Comparison of ENCODE assay signal across 1 fruit fly cellular context in genomic region chrX:14627080-14627796, dm6.
TF ChIP-seq lines count a peak whose summit lies in the region.

No protein-coding gene starts in this region.

TF ChIP-seq in whole organism, embryonic, 481 proteins besides CTCF, POLR2A, EP300 and RAD21 (continued from another document and continues in another):
- peak; percentile 25 for TF ChIP-seq Hand (GFP tag; optimal IDR thresholded peaks at IDR 0.05; lab: Kevin White, UChicago)
- TF ChIP-seq hbn (GFP tag; IDR thresholded peaks at IDR 0.05; lab: Robert Waterston, UW; ENCODE audit: partially characterized antibody), result no peak
- peak; percentile 85 for TF ChIP-seq CG4820 (GFP tag; optimal IDR thresholded peaks at IDR 0.05; lab: Kevin White, UChicago)
- no peak; the same call in 1 of the 2 replicates for TF ChIP-seq Adf1 (GFP tag; IDR thresholded peaks at IDR 0.05; lab: Robert Waterston, UW)
- TF ChIP-seq dysf (GFP tag; IDR thresholded peaks at IDR 0.05; lab: Robert Waterston, UW), result peak; percentile 77
- TF ChIP-seq CG16815 (GFP tag; optimal IDR thresholded peaks at IDR 0.05; lab: Kevin White, UChicago), result peak; percentile 82
- TF ChIP-seq fu2 (GFP tag; optimal IDR thresholded peaks at IDR 0.05; lab: Kevin White, UChicago), result peak; percentile 2
- TF ChIP-seq CG30020 (tag; optimal IDR thresholded peaks at IDR 0.05; lab: Kevin White, UChicago), result peak; percentile 56
- peak; percentile 50 for TF ChIP-seq Hmr (GFP tag; optimal IDR thresholded peaks at IDR 0.05; lab: Kevin White, UChicago)
- peak; percentile 27 for TF ChIP-seq mam (GFP tag; optimal IDR thresholded peaks at IDR 0.05; lab: Kevin White, UChicago)
- peak; percentile 86 for TF ChIP-seq CG33557 (GFP tag; optimal IDR thresholded peaks at IDR 0.05; lab: Kevin White, UChicago)
- TF ChIP-seq CG33213 (GFP tag; optimal IDR thresholded peaks at IDR 0.05; lab: Kevin White, UChicago), result no peak
- TF ChIP-seq Nf-YC (tag; optimal IDR thresholded peaks at IDR 0.05; lab: Kevin White, UChicago), result peak; percentile 55
- TF ChIP-seq CG2129 (GFP tag; IDR thresholded peaks at IDR 0.05; lab: Robert Waterston, UW; ENCODE audit: partially characterized antibody), result no peak
- peak; percentile 87 for TF ChIP-seq D19A (tag; optimal IDR thresholded peaks at IDR 0.05; lab: Kevin White, UChicago)
- TF ChIP-seq gro (GFP tag; optimal IDR thresholded peaks at IDR 0.05; lab: Kevin White, UChicago), result no peak
- TF ChIP-seq CG31388 (GFP tag; optimal IDR thresholded peaks at IDR 0.05; lab: Kevin White, UChicago), result peak; percentile 47
- peak; percentile 75 for TF ChIP-seq Ada2b (GFP tag; IDR thresholded peaks at IDR 0.05; lab: Robert Waterston, UW)
- TF ChIP-seq nerfin-2 (GFP tag; IDR thresholded peaks at IDR 0.05; lab: Robert Waterston, UW; ENCODE audit: partially characterized antibody), result no peak
- TF ChIP-seq fd96Cb (tag; optimal IDR thresholded peaks at IDR 0.05; lab: Kevin White, UChicago), result peak; percentile 91
- TF ChIP-seq h (optimal IDR thresholded peaks at IDR 0.05; lab: Kevin White, UChicago), result no peak
- TF ChIP-seq tll (GFP tag; optimal IDR thresholded peaks at IDR 0.05; lab: Kevin White, UChicago), result peak in 1 of 2 experiments; percentile 82
- no peak for TF ChIP-seq CG9876 (GFP tag; optimal IDR thresholded peaks at IDR 0.05; lab: Kevin White, UChicago)
- peak; percentile 59 for TF ChIP-seq peb (GFP tag; IDR thresholded peaks at IDR 0.05; lab: Robert Waterston, UW)
- TF ChIP-seq wdn (GFP tag; IDR thresholded peaks at IDR 0.05; lab: Robert Waterston, UW), result peak; percentile 29; the same call in 1 of the 2 replicates
- TF ChIP-seq NK7.1 (GFP tag; optimal IDR thresholded peaks at IDR 0.05; lab: Kevin White, UChicago), result no peak
- peak; percentile 62; the same call in 1 of the 2 replicates for TF ChIP-seq sens-2 (GFP tag; IDR thresholded peaks at IDR 0.05; lab: Robert Waterston, UW)
- peak; percentile 40 for TF ChIP-seq cwo (GFP tag; optimal IDR thresholded peaks at IDR 0.05; lab: Kevin White, UChicago)
- no peak for TF ChIP-seq Kr (GFP tag; optimal IDR thresholded peaks at IDR 0.05; lab: Kevin White, UChicago)
- TF ChIP-seq ATbp (GFP tag; optimal IDR thresholded peaks at IDR 0.05; lab: Kevin White, UChicago), result peak; percentile 84
- peak; percentile 87 for TF ChIP-seq gcm (GFP tag; optimal IDR thresholded peaks at IDR 0.05; lab: Kevin White, UChicago)
- TF ChIP-seq slbo (GFP tag; IDR thresholded peaks at IDR 0.05; lab: Robert Waterston, UW), result peak; percentile 43
- no peak for TF ChIP-seq Dll (GFP tag; IDR thresholded peaks at IDR 0.05; lab: Robert Waterston, UW; ENCODE audit: partially characterized antibody)
- TF ChIP-seq fd3F (GFP tag; optimal IDR thresholded peaks at IDR 0.05; lab: Kevin White, UChicago), result no peak
- peak; percentile 79 for TF ChIP-seq HLH3B (GFP tag; IDR thresholded peaks at IDR 0.05; lab: Robert Waterston, UW)
- peak; percentile 71 for TF ChIP-seq CG8359 (GFP tag; optimal IDR thresholded peaks at IDR 0.05; lab: Kevin White, UChicago; ENCODE audit: borderline replicate concordance)
- TF ChIP-seq CG34376 (GFP tag; optimal IDR thresholded peaks at IDR 0.05; lab: Kevin White, UChicago), result no peak
- peak; percentile 88 for TF ChIP-seq CG7556 (GFP tag; optimal IDR thresholded peaks at IDR 0.05; lab: Kevin White, UChicago)
- peak; percentile 81 for TF ChIP-seq bcd (GFP tag; optimal IDR thresholded peaks at IDR 0.05; lab: Kevin White, UChicago)
- TF ChIP-seq ci (GFP tag; IDR thresholded peaks at IDR 0.05; lab: Robert Waterston, UW), result peak; percentile 84
- peak; percentile 23 for TF ChIP-seq CrebB (tag; optimal IDR thresholded peaks at IDR 0.05; lab: Kevin White, UChicago)
- TF ChIP-seq CG4617 (GFP tag; optimal IDR thresholded peaks at IDR 0.05; lab: Kevin White, UChicago; ENCODE audit: borderline replicate concordance), result peak; percentile 32
- peak; percentile 90 for TF ChIP-seq Spps (tag; optimal IDR thresholded peaks at IDR 0.05; lab: Kevin White, UChicago)
- peak; percentile 93 for TF ChIP-seq nmo (GFP tag; optimal IDR thresholded peaks at IDR 0.05; lab: Kevin White, UChicago)
- no peak for TF ChIP-seq CG14860 (GFP tag; IDR thresholded peaks at IDR 0.05; lab: Robert Waterston, UW; ENCODE audit: partially characterized antibody)
- TF ChIP-seq Scr (GFP tag; IDR thresholded peaks at IDR 0.05; lab: Robert Waterston, UW; ENCODE audit: partially characterized antibody), result no peak
- peak; percentile 22 for TF ChIP-seq en (GFP tag; optimal IDR thresholded peaks at IDR 0.05; lab: Kevin White, UChicago)
- peak; percentile 1 for TF ChIP-seq gcm2 (GFP tag; optimal IDR thresholded peaks at IDR 0.05; lab: Kevin White, UChicago)
- TF ChIP-seq so (GFP tag; IDR thresholded peaks at IDR 0.05; lab: Robert Waterston, UW), result peak; percentile 78; the same call in 1 of the 3 replicates
- TF ChIP-seq inv (GFP tag; IDR thresholded peaks at IDR 0.05; lab: Robert Waterston, UW; ENCODE audit: partially characterized antibody), result no peak
- peak; percentile 41 for TF ChIP-seq Vsx1 (GFP tag; optimal IDR thresholded peaks at IDR 0.05; lab: Kevin White, UChicago)
- no peak; the same call in 1 of the 2 replicates for TF ChIP-seq CG17612 (GFP tag; IDR thresholded peaks at IDR 0.05; lab: Robert Waterston, UW)
- peak; percentile 76 for TF ChIP-seq ap (GFP tag; IDR thresholded peaks at IDR 0.05; lab: Robert Waterston, UW)
- peak; percentile 79 for TF ChIP-seq Max (GFP tag; optimal IDR thresholded peaks at IDR 0.05; lab: Kevin White, UChicago)
- peak; percentile 86 for TF ChIP-seq CG2678 (tag; optimal IDR thresholded peaks at IDR 0.05; lab: Kevin White, UChicago)
- TF ChIP-seq CG8944 (GFP tag; optimal IDR thresholded peaks at IDR 0.05; lab: Kevin White, UChicago), result peak; percentile 24
- TF ChIP-seq CG8089 (GFP tag; optimal IDR thresholded peaks at IDR 0.05; lab: Kevin White, UChicago), result peak; percentile 29
- peak; percentile 79 for TF ChIP-seq CG4360 (GFP tag; IDR thresholded peaks at IDR 0.05; lab: Robert Waterston, UW)
- TF ChIP-seq CG10565 (GFP tag; optimal IDR thresholded peaks at IDR 0.05; lab: Kevin White, UChicago), result peak; percentile 36
- TF ChIP-seq croc (GFP tag; conservative IDR thresholded peaks at IDR 0.05; lab: Robert Waterston, UW), result peak; percentile 89
- peak; percentile 42; the same call in 1 of the 2 replicates for TF ChIP-seq ro (GFP tag; IDR thresholded peaks at IDR 0.05; lab: Robert Waterston, UW)
- TF ChIP-seq CG14441 (GFP tag; IDR thresholded peaks at IDR 0.05; lab: Robert Waterston, UW), result peak; percentile 46; the same call in 1 of the 2 replicates
- peak; percentile 79 for TF ChIP-seq HLHmδ (GFP tag; optimal IDR thresholded peaks at IDR 0.05; lab: Kevin White, UChicago)
- no peak for TF ChIP-seq p53 (GFP tag; optimal IDR thresholded peaks at IDR 0.05; lab: Kevin White, UChicago)
- TF ChIP-seq tap (tag; optimal IDR thresholded peaks at IDR 0.05; lab: Kevin White, UChicago), result peak; percentile 83
- peak; percentile 75 for TF ChIP-seq twi (tag; optimal IDR thresholded peaks at IDR 0.05; lab: Kevin White, UChicago)
- TF ChIP-seq CG18476 (GFP tag; optimal IDR thresholded peaks at IDR 0.05; lab: Kevin White, UChicago), result peak; percentile 80
- TF ChIP-seq HHEX (GFP tag; optimal IDR thresholded peaks at IDR 0.05; lab: Kevin White, UChicago), result peak; percentile 36
- TF ChIP-seq tna (GFP tag; IDR thresholded peaks at IDR 0.05; lab: Robert Waterston, UW; ENCODE audit: partially characterized antibody), result no peak
- no peak for TF ChIP-seq Drgx (GFP tag; IDR thresholded peaks at IDR 0.05; lab: Robert Waterston, UW)
- TF ChIP-seq Atf-2 (GFP tag; optimal IDR thresholded peaks at IDR 0.05; lab: Kevin White, UChicago), result peak; percentile 62
- TF ChIP-seq cato (GFP tag; optimal IDR thresholded peaks at IDR 0.05; lab: Kevin White, UChicago; ENCODE audit: borderline replicate concordance), result peak; percentile 10
- peak; percentile 62 for TF ChIP-seq Deaf1 (tag; optimal IDR thresholded peaks at IDR 0.05; lab: Kevin White, UChicago)
- peak; percentile 39 for TF ChIP-seq CG17802 (tag; optimal IDR thresholded peaks at IDR 0.05; lab: Kevin White, UChicago)
- no peak for TF ChIP-seq prd (optimal IDR thresholded peaks at IDR 0.05; lab: Kevin White, UChicago)
- TF ChIP-seq prd (GFP tag; IDR thresholded peaks at IDR 0.05; lab: Robert Waterston, UW), result peak; percentile 90
- TF ChIP-seq disco-r (GFP tag; optimal IDR thresholded peaks at IDR 0.05; lab: Kevin White, UChicago), result no peak
- peak; percentile 81 for TF ChIP-seq kni (GFP tag; optimal IDR thresholded peaks at IDR 0.05; lab: Kevin White, UChicago)
- TF ChIP-seq schlank (tag; optimal IDR thresholded peaks at IDR 0.05; lab: Kevin White, UChicago), result no peak
- TF ChIP-seq CG4328 (GFP tag; optimal IDR thresholded peaks at IDR 0.05; lab: Kevin White, UChicago), result peak; percentile 63
- TF ChIP-seq fd64A (GFP tag; optimal IDR thresholded peaks at IDR 0.05; lab: Kevin White, UChicago), result peak; percentile 37
- TF ChIP-seq Gsc (GFP tag; IDR thresholded peaks at IDR 0.05; lab: Robert Waterston, UW), result peak; percentile 71
- peak; percentile 77 for TF ChIP-seq CG6254 (GFP tag; optimal IDR thresholded peaks at IDR 0.05; lab: Kevin White, UChicago)
- peak; percentile 54 for TF ChIP-seq Rx (GFP tag; IDR thresholded peaks at IDR 0.05; lab: Robert Waterston, UW)
- peak; percentile 64 for TF ChIP-seq CG3838 (GFP tag; optimal IDR thresholded peaks at IDR 0.05; lab: Kevin White, UChicago)
- peak; percentile 51 for TF ChIP-seq Fer3 (tag; optimal IDR thresholded peaks at IDR 0.05; lab: Kevin White, UChicago)
- TF ChIP-seq CG6272 (GFP tag; IDR thresholded peaks at IDR 0.05; lab: Robert Waterston, UW), result peak; percentile 66; the same call in 1 of the 2 replicates
- peak; percentile 77 for TF ChIP-seq Hr3 (GFP tag; optimal IDR thresholded peaks at IDR 0.05; lab: Kevin White, UChicago)
- peak; percentile 20 for TF ChIP-seq CG17568 (GFP tag; optimal IDR thresholded peaks at IDR 0.05; lab: Kevin White, UChicago)
- peak; percentile 44; the same call in 1 of the 2 replicates for TF ChIP-seq Rfx (GFP tag; IDR thresholded peaks at IDR 0.05; lab: Robert Waterston, UW)
- TF ChIP-seq D (optimal IDR thresholded peaks at IDR 0.05; lab: Kevin White, UChicago), result peak; percentile 12
- peak; percentile 91 for TF ChIP-seq D (GFP tag; optimal IDR thresholded peaks at IDR 0.05; lab: Kevin White, UChicago)
- peak; percentile 52 for TF ChIP-seq CG8281 (tag; optimal IDR thresholded peaks at IDR 0.05; lab: Kevin White, UChicago)
- peak; percentile 88 for TF ChIP-seq CG10267 (tag; optimal IDR thresholded peaks at IDR 0.05; lab: Kevin White, UChicago)
- peak; percentile 87 for TF ChIP-seq oc (tag; optimal IDR thresholded peaks at IDR 0.05; lab: Kevin White, UChicago)
- TF ChIP-seq Xbp1 (GFP tag; optimal IDR thresholded peaks at IDR 0.05; lab: Kevin White, UChicago), result peak; percentile 79
- TF ChIP-seq CG7963 (GFP tag; IDR thresholded peaks at IDR 0.05; lab: Robert Waterston, UW; ENCODE audit: partially characterized antibody), result no peak
- TF ChIP-seq kah (GFP tag; optimal IDR thresholded peaks at IDR 0.05; lab: Kevin White, UChicago), result peak; percentile 48
- TF ChIP-seq org-1 (GFP tag; optimal IDR thresholded peaks at IDR 0.05; lab: Kevin White, UChicago), result peak; percentile 84
- peak; percentile 85 for TF ChIP-seq CG1603 (tag; optimal IDR thresholded peaks at IDR 0.05; lab: Kevin White, UChicago)
- peak; percentile 90 for TF ChIP-seq unpg (GFP tag; optimal IDR thresholded peaks at IDR 0.05; lab: Kevin White, UChicago)
- TF ChIP-seq Dad (GFP tag; optimal IDR thresholded peaks at IDR 0.05; lab: Kevin White, UChicago), result peak; percentile 63
- peak; percentile 18 for TF ChIP-seq MESR4 (GFP tag; optimal IDR thresholded peaks at IDR 0.05; lab: Kevin White, UChicago)
- TF ChIP-seq CG9437 (GFP tag; optimal IDR thresholded peaks at IDR 0.05; lab: Kevin White, UChicago), result peak; percentile 58
- peak; percentile 65 for TF ChIP-seq CG14667 (GFP tag; IDR thresholded peaks at IDR 0.05; lab: Robert Waterston, UW)
- TF ChIP-seq CG13894 (tag; optimal IDR thresholded peaks at IDR 0.05; lab: Kevin White, UChicago), result no peak
- peak in 1 of 3 experiments; percentile 93 for TF ChIP-seq lola (GFP tag; optimal IDR thresholded peaks at IDR 0.05; lab: Kevin White, UChicago)
- TF ChIP-seq CG42726 (GFP tag; IDR thresholded peaks at IDR 0.05; lab: Robert Waterston, UW; ENCODE audit: partially characterized antibody), result no peak
- TF ChIP-seq B-H1 (GFP tag; IDR thresholded peaks at IDR 0.05; lab: Robert Waterston, UW), result peak; percentile 47; the same call in 2 of the 3 replicates
- TF ChIP-seq CG17912 (GFP tag; optimal IDR thresholded peaks at IDR 0.05; lab: Kevin White, UChicago), result no peak
- TF ChIP-seq al (GFP tag; IDR thresholded peaks at IDR 0.05; lab: Robert Waterston, UW), result no peak
- TF ChIP-seq Nf-YB (GFP tag; optimal IDR thresholded peaks at IDR 0.05; lab: Kevin White, UChicago), result peak; percentile 70
- TF ChIP-seq CG6654 (GFP tag; optimal IDR thresholded peaks at IDR 0.05; lab: Kevin White, UChicago), result peak; percentile 12
- peak; percentile 75 for TF ChIP-seq grn (GFP tag; optimal IDR thresholded peaks at IDR 0.05; lab: Kevin White, UChicago)
- TF ChIP-seq CG6689 (GFP tag; IDR thresholded peaks at IDR 0.05; lab: Robert Waterston, UW), result peak; percentile 82
- TF ChIP-seq E2f1 (GFP tag; IDR thresholded peaks at IDR 0.05; lab: Robert Waterston, UW), result peak; percentile 76
- peak; percentile 74 for TF ChIP-seq CG30431 (GFP tag; optimal IDR thresholded peaks at IDR 0.05; lab: Kevin White, UChicago)
- peak; percentile 47 for TF ChIP-seq Fer1 (GFP tag; optimal IDR thresholded peaks at IDR 0.05; lab: Kevin White, UChicago)
- peak; percentile 53 for TF ChIP-seq bab2 (GFP tag; optimal IDR thresholded peaks at IDR 0.05; lab: Kevin White, UChicago)
- TF ChIP-seq vvl (GFP tag; IDR thresholded peaks at IDR 0.05; lab: Robert Waterston, UW), result peak; percentile 88
- peak; percentile 28 for TF ChIP-seq psq (GFP tag; optimal IDR thresholded peaks at IDR 0.05; lab: Kevin White, UChicago)
- TF ChIP-seq CG8290 (GFP tag; optimal IDR thresholded peaks at IDR 0.05; lab: Kevin White, UChicago), result peak; percentile 79
- no peak for TF ChIP-seq CG8290 (tag; optimal IDR thresholded peaks at IDR 0.05; lab: Kevin White, UChicago)
- TF ChIP-seq BtbVII (GFP tag; optimal IDR thresholded peaks at IDR 0.05; lab: Kevin White, UChicago), result peak; percentile 30
- no peak for TF ChIP-seq CG7928 (GFP tag; optimal IDR thresholded peaks at IDR 0.05; lab: Kevin White, UChicago)
- TF ChIP-seq abd-A (tag; optimal IDR thresholded peaks at IDR 0.05; lab: Kevin White, UChicago), result no peak
- peak; percentile 36 for TF ChIP-seq Bteb2 (GFP tag; optimal IDR thresholded peaks at IDR 0.05; lab: Kevin White, UChicago)
- no peak for TF ChIP-seq dati (GFP tag; IDR thresholded peaks at IDR 0.05; lab: Robert Waterston, UW)
- TF ChIP-seq CG7357 (GFP tag; IDR thresholded peaks at IDR 0.05; lab: Robert Waterston, UW), result peak; percentile 62; the same call in 1 of the 3 replicates
